Worm (Caenorhabditis elegans) whole organism, late embryonic: ENCODE measurements around the gene gfm-1.
A peak's percentile ranks its signal among the peaks of the same experiment; 100 is the strongest.

ENCODE experiments used
- F13H6.1 ChIP-seq: sonication (generic microtip); optimal IDR thresholded peaks from 2 replicates; lab custom pipeline; 2016; ENCODE audit warnings: missing genetic modification characterization, missing compliant biosample characterization
- ceh-14 ChIP-seq: sonication (generic microtip); optimal IDR thresholded peaks from 2 replicates; lab custom pipeline; 2016; ENCODE audit warnings: missing genotype, missing genetic modification characterization, missing compliant biosample characterization
- ceh-18 ChIP-seq: sonication (generic microtip); optimal IDR thresholded peaks from 2 replicates; lab custom pipeline; 2016; ENCODE audit warnings: missing genetic modification characterization, missing compliant biosample characterization
- ceh-22 ChIP-seq: sonication (generic microtip); optimal IDR thresholded peaks from 2 replicates; lab custom pipeline; 2017; ENCODE audit warnings: missing biosample characterization, missing genetic modification characterization
- ceh-24 ChIP-seq: sonication (generic microtip); optimal IDR thresholded peaks from 2 replicates; lab custom pipeline; 2016; ENCODE audit warnings: mild to moderate bottlenecking, missing genetic modification characterization, missing compliant biosample characterization
- ceh-30 ChIP-seq: fragments of 150-350 bp; optimal IDR thresholded peaks from 2 replicates; lab custom pipeline; 2014; ENCODE audit warnings: missing biosample characterization, missing genetic modification characterization
- ceh-31 ChIP-seq: sonication (generic microtip); optimal IDR thresholded peaks from 2 replicates; lab custom pipeline; 2016; ENCODE audit warnings: missing genetic modification characterization, missing compliant biosample characterization
- ceh-45 ChIP-seq: fragments of 200-800 bp; sonication (Bioruptor generic); IDR thresholded peaks from 2 replicates; pipeline ENCODE4 v1.3.6; 2022; ENCODE audit warnings: missing genetic modification reagents, missing genetic modification characterization, missing compliant biosample characterization
- ceh-48 ChIP-seq: sonication (generic microtip); optimal IDR thresholded peaks from 2 replicates; lab custom pipeline; 2016; ENCODE audit warnings: missing genetic modification characterization, inconsistent platforms, missing compliant biosample characterization
- ceh-6 ChIP-seq: fragments of 200-800 bp; sonication (Bioruptor generic); optimal IDR thresholded peaks from 2 replicates; lab custom pipeline; 2018; ENCODE audit warnings: mild to moderate bottlenecking, missing genetic modification characterization, missing compliant biosample characterization
- ceh-9 ChIP-seq: sonication (generic microtip); optimal IDR thresholded peaks from 2 replicates; lab custom pipeline; 2016; ENCODE audit warnings: mild to moderate bottlenecking, missing genetic modification characterization, inconsistent platforms, missing compliant biosample characterization
- dve-1 ChIP-seq: sonication (generic microtip); optimal IDR thresholded peaks from 2 replicates; lab custom pipeline; 2017; ENCODE audit warnings: antibody characterized with exemption, mild to moderate bottlenecking, missing genetic modification characterization, missing compliant biosample characterization
- elt-2 ChIP-seq: sonication (generic microtip); optimal IDR thresholded peaks from 2 replicates; lab custom pipeline; 2016; ENCODE audit warnings: missing genetic modification reagents, missing genetic modification characterization, missing compliant biosample characterization
- elt-4 ChIP-seq: sonication (generic microtip); optimal IDR thresholded peaks from 2 replicates; lab custom pipeline; 2016; ENCODE audit warnings: missing genetic modification characterization, missing compliant biosample characterization
- fax-1 ChIP-seq: sonication (generic microtip); optimal IDR thresholded peaks from 2 replicates; lab custom pipeline; 2016; ENCODE audit warnings: missing genotype, missing genetic modification characterization, missing compliant biosample characterization
- fkh-10 ChIP-seq: fragments of 150-350 bp; optimal IDR thresholded peaks from 2 replicates; lab custom pipeline; 2014; ENCODE audit warnings: missing biosample characterization, missing genetic modification reagents, missing genetic modification characterization
- hlh-15 ChIP-seq: sonication (generic microtip); optimal IDR thresholded peaks from 2 replicates; lab custom pipeline; 2016; ENCODE audit warnings: missing genetic modification characterization, missing compliant biosample characterization
- hlh-30 ChIP-seq: sonication (generic microtip); optimal IDR thresholded peaks from 2 replicates; lab custom pipeline; 2017; ENCODE audit warnings: antibody characterized with exemption, missing genetic modification characterization, missing compliant biosample characterization; ENCODE audit not compliant: insufficient read depth
- lim-6 ChIP-seq: sonication (generic microtip); optimal IDR thresholded peaks from 2 replicates; lab custom pipeline; 2016; ENCODE audit warnings: missing genetic modification characterization, missing compliant biosample characterization
- lin-11 ChIP-seq: fragments of 200-800 bp; sonication (Bioruptor generic); optimal IDR thresholded peaks from 2 replicates; lab custom pipeline; 2018; ENCODE audit warnings: mild to moderate bottlenecking, missing genetic modification characterization, missing compliant biosample characterization
- madf-2 ChIP-seq: sonication (generic microtip); optimal IDR thresholded peaks from 2 replicates; lab custom pipeline; 2017; ENCODE audit warnings: missing genetic modification characterization, missing compliant biosample characterization
- nfya-1 ChIP-seq: sonication (generic microtip); optimal IDR thresholded peaks from 2 replicates; lab custom pipeline; 2017; ENCODE audit warnings: missing genetic modification characterization, mild to moderate bottlenecking, missing compliant biosample characterization, antibody characterized with exemption, moderate library complexity
- nhr-11 ChIP-seq: fragments of 150-350 bp; optimal IDR thresholded peaks from 2 replicates; lab custom pipeline; 2014; ENCODE audit warnings: missing biosample characterization, missing genetic modification characterization
- nhr-232 ChIP-seq: sonication (generic microtip); optimal IDR thresholded peaks from 2 replicates; lab custom pipeline; 2016; ENCODE audit warnings: missing genetic modification characterization, missing compliant biosample characterization
- npax-4 ChIP-seq: sonication (generic microtip); optimal IDR thresholded peaks from 2 replicates; lab custom pipeline; 2016; ENCODE audit warnings: missing genetic modification characterization, missing compliant biosample characterization
- odd-2 ChIP-seq: sonication (generic microtip); optimal IDR thresholded peaks from 2 replicates; lab custom pipeline; 2017; ENCODE audit warnings: antibody characterized with exemption, mild to moderate bottlenecking, missing genetic modification characterization, missing compliant biosample characterization
- pag-3 ChIP-seq: sonication (generic microtip); optimal IDR thresholded peaks from 2 replicates; lab custom pipeline; 2016; ENCODE audit warnings: missing compliant biosample characterization, missing genetic modification characterization, borderline replicate concordance
- pat-9 ChIP-seq: fragments of 200-800 bp; sonication (Bioruptor generic); optimal IDR thresholded peaks from 2 replicates; lab custom pipeline; 2018; ENCODE audit warnings: mild to moderate bottlenecking, missing genetic modification characterization, moderate library complexity, missing compliant biosample characterization
- pha-2 ChIP-seq: sonication (generic microtip); optimal IDR thresholded peaks from 2 replicates; lab custom pipeline; 2017; ENCODE audit warnings: mild to moderate bottlenecking, missing genetic modification characterization, missing compliant biosample characterization
- ref-2 ChIP-seq: sonication (generic microtip); optimal IDR thresholded peaks from 2 replicates; lab custom pipeline; 2016; ENCODE audit warnings: missing genetic modification characterization, missing compliant biosample characterization
- rnt-1 ChIP-seq: sonication (generic microtip); optimal IDR thresholded peaks from 2 replicates; lab custom pipeline; 2016; ENCODE audit warnings: missing genetic modification characterization, missing compliant biosample characterization
- sdc-2 ChIP-seq: sonication (generic microtip); optimal IDR thresholded peaks from 2 replicates; lab custom pipeline; 2016; ENCODE audit warnings: missing genotype, missing genetic modification characterization, missing compliant biosample characterization
- sox-4 ChIP-seq: sonication (generic microtip); optimal IDR thresholded peaks from 2 replicates; lab custom pipeline; 2017; ENCODE audit warnings: mild to moderate bottlenecking, missing genetic modification characterization, inconsistent platforms, missing compliant biosample characterization
- tbx-7 ChIP-seq: sonication (generic microtip); optimal IDR thresholded peaks from 2 replicates; lab custom pipeline; 2016; ENCODE audit warnings: missing genotype, missing genetic modification characterization, missing compliant biosample characterization
- ttx-3 ChIP-seq: sonication (generic microtip); optimal IDR thresholded peaks from 2 replicates; lab custom pipeline; 2016; ENCODE audit warnings: missing genetic modification reagents, missing genetic modification characterization, missing compliant biosample characterization
- unc-3 ChIP-seq, 2 experiments: fragments of 200-800 bp in 1 of 2; sonication (Bioruptor generic) in 1 of 2; sonication (generic microtip) in 1 of 2; conservative IDR thresholded peaks in 1 of 2; optimal IDR thresholded peaks in 1 of 2; 2 replicates each; pipeline versions ENCODE4 v1.3.6 to Lab custom; 2016 to 2022; ENCODE audit warnings: missing compliant biosample characterization in 2 of 2, missing genetic modification characterization in 2 of 2, missing genetic modification reagents in 1 of 2
- unc-42 ChIP-seq: sonication (generic microtip); optimal IDR thresholded peaks from 2 replicates; lab custom pipeline; 2016; ENCODE audit warnings: missing genotype, missing genetic modification characterization, missing compliant biosample characterization
- unc-55 ChIP-seq: sonication (generic microtip); optimal IDR thresholded peaks from 2 replicates; lab custom pipeline; 2017; ENCODE audit warnings: missing biosample characterization, missing genetic modification reagents, missing genetic modification characterization
- zip-5 ChIP-seq: sonication (generic microtip); optimal IDR thresholded peaks from 2 replicates; lab custom pipeline; 2016; ENCODE audit warnings: missing genetic modification characterization, missing compliant biosample characterization
- ztf-16 ChIP-seq: sonication (generic microtip); optimal IDR thresholded peaks from 2 replicates; lab custom pipeline; 2017; ENCODE audit warnings: missing genetic modification characterization, missing compliant biosample characterization

Gene gfm-1

ce11 chrII:13156071-13156470, 38.8 kb downstream of the gfm-1 start:
- TF ChIP-seq rnt-1 (tag; lab: Kevin White, UChicago), result no peak
- TF ChIP-seq ref-2 (tag; lab: Kevin White, UChicago), result no peak
- TF ChIP-seq madf-2 (tag; lab: Kevin White, UChicago), result no peak

ce11 chrII:13156971-13157370, 39.7 kb downstream of the gfm-1 start, which contains the start of the genes hpr-17 and F32A11.1:
hpr-17 (minus strand) TSS chrII:13157047.
F32A11.1 (plus strand) TSS chrII:13157329.
- TF ChIP-seq npax-4 (tag; lab: Kevin White, UChicago), result no peak
- no peak for TF ChIP-seq lim-6 (tag; lab: Kevin White, UChicago)
- peak; percentile 40 for TF ChIP-seq unc-42 (tag; lab: Kevin White, UChicago)
- TF ChIP-seq ceh-31 (tag; lab: Kevin White, UChicago), result peak; percentile 13
- no peak for TF ChIP-seq pag-3 (tag; lab: Kevin White, UChicago)
- TF ChIP-seq F13H6.1, result no peak
- no peak for TF ChIP-seq dve-1 (tag; lab: Kevin White, UChicago)
- no peak for TF ChIP-seq lin-11 (tag; lab: Kevin White, UChicago)
- TF ChIP-seq nhr-232, result no peak
- no peak for TF ChIP-seq nhr-11 (tag; lab: Kevin White, UChicago)
- no peak for TF ChIP-seq elt-4
- peak; percentile 26 for TF ChIP-seq ceh-18 (tag; lab: Kevin White, UChicago)
- TF ChIP-seq ceh-48 (tag; lab: Kevin White, UChicago), result no peak
- no peak for TF ChIP-seq ceh-22 (tag; lab: Kevin White, UChicago)
- no peak for TF ChIP-seq tbx-7 (tag; lab: Kevin White, UChicago)
- no peak for TF ChIP-seq odd-2 (tag; lab: Kevin White, UChicago)
- no peak for TF ChIP-seq ceh-45
- TF ChIP-seq ceh-30 (tag; lab: Kevin White, UChicago), result no peak
- no peak for TF ChIP-seq sdc-2 (tag; lab: Kevin White, UChicago)
- TF ChIP-seq ceh-14 (tag; lab: Kevin White, UChicago), result no peak
- no peak for TF ChIP-seq sox-4 (tag; lab: Kevin White, UChicago)
- no peak for TF ChIP-seq ceh-9
- no peak for TF ChIP-seq pat-9 (tag; lab: Kevin White, UChicago)
- peak; percentile 40 for TF ChIP-seq ref-2 (tag; lab: Kevin White, UChicago)
- TF ChIP-seq unc-55 (GFP tag; lab: Kevin White, UChicago), result peak; percentile 19
- TF ChIP-seq fax-1 (tag; lab: Kevin White, UChicago), result no peak
- peak; percentile 18 for TF ChIP-seq elt-2
- TF ChIP-seq ceh-6 (GFP tag; lab: Kevin White, UChicago), result no peak
- TF ChIP-seq hlh-30 (tag; lab: Kevin White, UChicago), result no peak
- TF ChIP-seq nfya-1 (tag; lab: Kevin White, UChicago), result peak; percentile 66

ce11 chrII:13159869-13160268, 42.6 kb downstream of the gfm-1 start:
- TF ChIP-seq ztf-16 (tag; lab: Kevin White, UChicago), result no peak
- TF ChIP-seq ceh-48 (tag; lab: Kevin White, UChicago), result no peak
- TF ChIP-seq fkh-10 (GFP tag; lab: Kevin White, UChicago), result no peak
- TF ChIP-seq ceh-22 (tag; lab: Kevin White, UChicago), result no peak
- no peak for TF ChIP-seq zip-5
- TF ChIP-seq ceh-18 (tag; lab: Kevin White, UChicago), result no peak
- TF ChIP-seq unc-3 (GFP tag; conservative IDR thresholded peaks at IDR 0.05; lab: Robert Waterston, UW), result no peak
- no peak for TF ChIP-seq unc-3 (tag; optimal IDR thresholded peaks at IDR 0.05; lab: Kevin White, UChicago)
- no peak for TF ChIP-seq ttx-3
- no peak for TF ChIP-seq pha-2 (tag; lab: Kevin White, UChicago)
- no peak for TF ChIP-seq ceh-24
- TF ChIP-seq hlh-15 (tag; lab: Kevin White, UChicago), result no peak
- TF ChIP-seq, all 69 proteins: peak for 0
